Worm (Caenorhabditis elegans) whole organism, young adult: ENCODE data around the gene C17F4.3.
"Not testable (repeated sequence)": the region's sequence is repeated elsewhere in the genome, so short reads cannot be mapped to it uniquely, and the experiment has no call there.

Experiments used
- F39B2.1 ChIP-seq: fragments of 200-800 bp; sonication (Bioruptor generic); IDR thresholded peaks from 2 replicates; pipeline ENCODE4 v1.3.6; 2022; ENCODE audit warnings: missing genetic modification reagents, missing genetic modification characterization, missing compliant biosample characterization
- F55B11.4 ChIP-seq: sonication (generic microtip); optimal IDR thresholded peaks from 2 replicates; lab custom pipeline; 2016; ENCODE audit warnings: missing compliant biosample characterization, missing genetic modification characterization, borderline replicate concordance; ENCODE audit not compliant: insufficient read depth
- K12H6.12 ChIP-seq: fragments of 200-800 bp; sonication (Bioruptor generic); optimal IDR thresholded peaks from 2 replicates; lab custom pipeline; 2018; ENCODE audit warnings: mild to moderate bottlenecking, missing genetic modification characterization, missing compliant biosample characterization
- Y53F4B.3 ChIP-seq: fragments of 200-800 bp; sonication (Bioruptor generic); IDR thresholded peaks from 2 replicates; pipeline ENCODE4 v1.3.6; 2022; ENCODE audit warnings: missing genetic modification reagents, missing genetic modification characterization, missing compliant biosample characterization
- akir-1 ChIP-seq: fragments of 200-800 bp; sonication (Bioruptor generic); optimal IDR thresholded peaks from 2 replicates; lab custom pipeline; 2018; ENCODE audit warnings: mild to moderate bottlenecking, missing genetic modification characterization, moderate library complexity, missing compliant biosample characterization
- ama-1 ChIP-seq, 3 experiments: fragments of 150-350 bp in 1 of 3; sonication (generic microtip) in 2 of 3; optimal IDR thresholded peaks; 2 replicates each; lab custom pipeline; 2014 to 2018; ENCODE audit warnings: missing biosample characterization in 2 of 3, missing genetic modification characterization in 2 of 3, missing genetic modification reagents in 2 of 3
- aptf-2 ChIP-seq: fragments of 200-800 bp; sonication (Bioruptor generic); conservative IDR thresholded peaks from 2 replicates; pipeline ENCODE4 v1.3.6; 2022; ENCODE audit warnings: missing genetic modification reagents, missing genetic modification characterization, missing compliant biosample characterization
- aptf-3 ChIP-seq: fragments of 200-800 bp; sonication (Bioruptor generic); IDR thresholded peaks from 2 replicates; pipeline ENCODE4 v1.3.6; 2022; ENCODE audit warnings: missing genetic modification characterization, missing compliant biosample characterization
- attf-5 ChIP-seq: fragments of 200-800 bp; sonication (Bioruptor generic); optimal IDR thresholded peaks from 2 replicates; lab custom pipeline; 2018; ENCODE audit warnings: mild to moderate bottlenecking, missing genetic modification characterization, missing compliant biosample characterization
- ccch-3 ChIP-seq: fragments of 200-800 bp; sonication (Bioruptor generic); optimal IDR thresholded peaks from 2 replicates; lab custom pipeline; 2018; ENCODE audit warnings: mild to moderate bottlenecking, missing genetic modification characterization, missing compliant biosample characterization
- ceh-100 ChIP-seq: fragments of 200-800 bp; sonication (Bioruptor generic); IDR thresholded peaks from 2 replicates; pipeline ENCODE4 v1.3.6; 2022; ENCODE audit warnings: missing genetic modification reagents, missing genetic modification characterization, missing compliant biosample characterization
- ceh-91 ChIP-seq: fragments of 200-800 bp; sonication (Bioruptor generic); IDR thresholded peaks from 2 replicates; pipeline ENCODE4 v1.3.6; 2022; ENCODE audit warnings: missing genetic modification reagents, missing genetic modification characterization, missing compliant biosample characterization
- dox-1 ChIP-seq: fragments of 200-800 bp; sonication (Bioruptor generic); IDR thresholded peaks from 2 replicates; pipeline ENCODE4 v1.3.6; 2022; ENCODE audit warnings: missing genetic modification reagents, missing genetic modification characterization, missing compliant biosample characterization
- dpff-1 ChIP-seq: sonication (generic microtip); optimal IDR thresholded peaks from 2 replicates; lab custom pipeline; 2017; ENCODE audit warnings: mild to moderate bottlenecking, missing genetic modification characterization, missing compliant biosample characterization
- dpl-1 ChIP-seq: fragments of 150-350 bp; optimal IDR thresholded peaks from 2 replicates; lab custom pipeline; 2014; ENCODE audit warnings: missing biosample characterization, missing genetic modification reagents, missing genetic modification characterization
- egl-18 ChIP-seq: fragments of 200-800 bp; sonication (Bioruptor generic); IDR thresholded peaks from 2 replicates; pipeline ENCODE4 v1.3.6; 2022; ENCODE audit warnings: missing genetic modification reagents, missing genetic modification characterization, missing compliant biosample characterization
- egrh-3 ChIP-seq: fragments of 200-800 bp; sonication (Bioruptor generic); IDR thresholded peaks from 2 replicates; pipeline ENCODE4 v1.3.6; 2022; ENCODE audit warnings: missing genetic modification reagents, missing genetic modification characterization, missing compliant biosample characterization
- him-1 ChIP-seq: sonication (generic microtip); optimal IDR thresholded peaks from 2 replicates; lab custom pipeline; 2016; ENCODE audit warnings: missing genotype, missing genetic modification reagents, missing genetic modification characterization, missing compliant biosample characterization
- hlh-26 ChIP-seq: fragments of 200-800 bp; sonication (Bioruptor generic); conservative IDR thresholded peaks from 2 replicates; pipeline ENCODE4 v1.3.6; 2022; ENCODE audit warnings: missing genetic modification reagents, missing genetic modification characterization, missing compliant biosample characterization
- hrde-1 ChIP-seq: sonication (generic microtip); optimal IDR thresholded peaks from 2 replicates; lab custom pipeline; 2016; ENCODE audit warnings: missing genetic modification characterization, mild to moderate bottlenecking, missing compliant biosample characterization, moderate library complexity, missing genotype, missing genetic modification reagents, borderline replicate concordance
- let-526 ChIP-seq: fragments of 200-800 bp; sonication (Bioruptor generic); IDR thresholded peaks from 2 replicates; pipeline ENCODE4 v1.3.6; 2022; ENCODE audit warnings: missing genetic modification reagents, missing genetic modification characterization, missing compliant biosample characterization
- let-607 ChIP-seq, 2 experiments: fragments of 200-800 bp in 1 of 2; sonication (Bioruptor generic) in 1 of 2; sonication (generic microtip) in 1 of 2; optimal IDR thresholded peaks; 2 replicates each; lab custom pipeline; 2016 to 2018; ENCODE audit warnings: mild to moderate bottlenecking in 2 of 2, missing compliant biosample characterization in 2 of 2, missing genetic modification characterization in 2 of 2, moderate library complexity in 2 of 2, missing genotype in 1 of 2
- lin-26 ChIP-seq: fragments of 200-800 bp; sonication (Bioruptor generic); IDR thresholded peaks from 2 replicates; pipeline ENCODE4 v1.3.6; 2022; ENCODE audit warnings: missing genetic modification reagents, missing genetic modification characterization, missing compliant biosample characterization
- madf-10 ChIP-seq: sonication (generic microtip); optimal IDR thresholded peaks from 2 replicates; lab custom pipeline; 2016; ENCODE audit warnings: mild to moderate bottlenecking, missing genetic modification characterization, missing compliant biosample characterization
- madf-3 ChIP-seq: fragments of 200-800 bp; sonication (Bioruptor generic); IDR thresholded peaks from 2 replicates; pipeline ENCODE4 v1.3.6; 2022; ENCODE audit warnings: missing genetic modification reagents, missing genetic modification characterization, missing compliant biosample characterization
- madf-6 ChIP-seq: fragments of 200-800 bp; sonication (Bioruptor generic); IDR thresholded peaks from 2 replicates; pipeline ENCODE4 v1.3.6; 2022; ENCODE audit warnings: missing genetic modification reagents, missing genetic modification characterization, missing compliant biosample characterization
- mel-28 ChIP-seq: sonication (generic microtip); optimal IDR thresholded peaks from 2 replicates; lab custom pipeline; 2016; ENCODE audit warnings: borderline replicate concordance, mild to moderate bottlenecking, missing genetic modification characterization, missing compliant biosample characterization
- mes-4 ChIP-seq: sonication (generic microtip); optimal IDR thresholded peaks from 2 replicates; lab custom pipeline; 2016; ENCODE audit warnings: missing genotype, missing genetic modification characterization, missing compliant biosample characterization
- mxl-1 ChIP-seq: sonication (generic microtip); optimal IDR thresholded peaks from 2 replicates; lab custom pipeline; 2016; ENCODE audit warnings: missing genetic modification characterization, missing compliant biosample characterization
- nfyb-1 ChIP-seq: fragments of 200-800 bp; sonication (Bioruptor generic); IDR thresholded peaks from 2 replicates; pipeline ENCODE4 v1.3.6; 2022; ENCODE audit warnings: missing genetic modification reagents, missing genetic modification characterization, missing compliant biosample characterization
- nhr-120 ChIP-seq: fragments of 200-800 bp; sonication (Bioruptor generic); IDR thresholded peaks from 2 replicates; pipeline ENCODE4 v1.3.6; 2022; ENCODE audit warnings: missing genetic modification characterization, missing compliant biosample characterization
- rcor-1 ChIP-seq: fragments of 200-800 bp; sonication (Bioruptor generic); IDR thresholded peaks from 2 replicates; pipeline ENCODE4 v1.3.6; 2022; ENCODE audit warnings: missing genetic modification reagents, missing genetic modification characterization, missing compliant biosample characterization
- rec-8 ChIP-seq, 2 experiments: sonication (generic microtip); optimal IDR thresholded peaks; 2 replicates each; lab custom pipeline; 2016; ENCODE audit warnings: mild to moderate bottlenecking in 2 of 2, missing genetic modification characterization in 2 of 2, missing genetic modification reagents in 2 of 2, missing genotype in 2 of 2, missing biosample characterization in 1 of 2, missing compliant biosample characterization in 1 of 2, moderate library complexity in 1 of 2
- repo-1 ChIP-seq: sonication (generic microtip); optimal IDR thresholded peaks from 2 replicates; lab custom pipeline; 2017; ENCODE audit warnings: mild to moderate bottlenecking, missing genetic modification characterization, missing compliant biosample characterization
- sea-2 ChIP-seq: fragments of 200-800 bp; sonication (Bioruptor generic); IDR thresholded peaks from 2 replicates; pipeline ENCODE4 v1.3.6; 2022; ENCODE audit warnings: missing genetic modification characterization, missing compliant biosample characterization
- snpc-1.1 ChIP-seq: sonication (generic microtip); optimal IDR thresholded peaks from 2 replicates; lab custom pipeline; 2017; ENCODE audit warnings: missing genetic modification characterization, mild to moderate bottlenecking, missing compliant biosample characterization, antibody characterized with exemption, moderate library complexity, missing genotype, missing genetic modification reagents; ENCODE audit not compliant: insufficient read depth
- zfh-2 ChIP-seq: fragments of 200-800 bp; sonication (Bioruptor generic); conservative IDR thresholded peaks from 2 replicates; pipeline ENCODE4 v1.3.6; 2022; ENCODE audit warnings: missing genetic modification reagents, missing genetic modification characterization, missing compliant biosample characterization
- zim-3 ChIP-seq: sonication (generic microtip); optimal IDR thresholded peaks from 2 replicates; lab custom pipeline; 2017; ENCODE audit warnings: mild to moderate bottlenecking, missing genetic modification characterization, moderate library complexity, missing compliant biosample characterization
- ztf-6 ChIP-seq: fragments of 200-800 bp; sonication (Bioruptor generic); IDR thresholded peaks from 2 replicates; pipeline ENCODE4 v1.3.6; 2022; ENCODE audit warnings: missing genetic modification reagents, missing genetic modification characterization, missing compliant biosample characterization

The C17F4.3 gene

DNA sequence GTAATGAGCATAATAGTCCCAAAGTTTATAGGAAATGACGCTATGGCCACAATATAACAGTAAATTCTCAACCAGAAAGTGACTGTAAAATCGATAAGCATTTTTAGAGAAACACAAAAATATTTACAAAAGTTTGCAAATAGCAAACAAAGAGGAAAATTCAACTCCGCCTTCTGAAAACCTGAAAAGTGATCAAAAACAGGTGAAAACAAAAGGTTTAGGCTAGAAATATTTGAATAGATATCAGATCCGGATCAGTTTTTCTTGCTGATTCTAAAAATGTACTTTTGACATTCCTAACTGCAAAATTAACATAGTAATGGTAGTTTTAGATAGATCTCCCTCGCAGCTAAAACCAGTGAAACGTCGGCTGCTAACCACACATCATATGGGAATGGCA lies 41.3 kb upstream of the C17F4.3 start, which contains the start of gene sri-51:
Gene sri-51 (minus strand): TSS at position 101 of the 400 bp plus-strand sequence.
- TF ChIP-seq mes-4 (tag; lab: Kevin White, UChicago) (no peak), mel-28 (tag; lab: Kevin White, UChicago) (no peak), nfyb-1 (GFP tag; lab: Robert Waterston, UW) (no peak), him-1 (no peak), attf-5 (GFP tag; lab: Kevin White, UChicago) (no peak), nhr-120 (GFP tag; lab: Robert Waterston, UW) (no peak), madf-3 (no peak), egrh-3 (GFP tag; lab: Robert Waterston, UW) (no peak), ccch-3 (no peak), mxl-1 (no peak), let-526 (GFP tag; lab: Robert Waterston, UW) (no peak)

DNA sequence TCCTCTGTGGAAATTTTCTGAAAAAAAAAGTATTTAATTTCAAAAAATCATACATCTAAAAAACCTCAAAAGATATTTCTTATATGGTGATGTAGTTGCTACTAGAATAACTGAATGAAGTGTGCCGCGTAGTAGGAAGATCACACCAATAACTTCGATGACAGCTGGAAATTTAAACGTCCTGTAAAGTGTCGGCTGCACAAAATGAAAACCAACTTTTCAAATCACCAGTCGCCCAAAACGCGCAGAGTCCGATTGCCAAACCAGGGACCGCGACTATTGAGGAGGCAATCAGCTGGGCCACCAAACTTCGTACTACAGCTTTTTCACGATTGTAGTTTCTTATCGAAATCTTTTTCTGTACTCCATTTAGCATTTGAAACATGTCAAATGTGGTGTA lies 39.1 kb upstream of the C17F4.3 start, which contains the start of gene sri-48:
Gene sri-48 (minus strand): TSS at position 101 of the 400 bp plus-strand sequence.
- TF ChIP-seq zim-3 (tag; lab: Kevin White, UChicago); madf-10 (tag; lab: Kevin White, UChicago); rec-8 (tag; optimal IDR thresholded peaks at IDR 0.05; lab: Kevin White, UChicago): not testable (repeated sequence)

DNA sequence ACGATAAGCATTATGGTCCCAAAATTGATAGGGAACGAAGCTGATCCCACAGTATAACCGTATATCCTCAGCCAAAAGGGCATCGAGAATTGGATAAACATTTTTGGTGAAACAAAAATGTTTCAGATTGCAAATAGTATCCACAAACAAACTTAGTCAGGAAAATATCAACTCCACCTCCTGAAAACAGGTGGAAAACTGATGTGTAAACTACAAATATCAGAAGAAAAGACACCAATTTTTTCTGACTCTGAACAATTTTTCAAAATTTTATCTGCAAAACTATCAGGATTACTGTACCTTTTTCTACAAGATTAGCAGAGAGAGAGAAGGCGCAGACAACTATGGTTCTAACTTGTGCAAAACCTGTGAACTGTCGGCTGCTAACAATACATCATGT lies 37.8 kb upstream of the C17F4.3 start, which contains the start of gene sri-53:
Gene sri-53 (minus strand): TSS at position 101 of the 400 bp plus-strand sequence.
- TF ChIP-seq mxl-1 (no peak), snpc-1.1 (tag; lab: Kevin White, UChicago) (no peak), sea-2 (no peak), madf-6 (GFP tag; lab: Robert Waterston, UW) (no peak), rcor-1 (GFP tag; lab: Robert Waterston, UW) (no peak), dpl-1 (GFP tag; lab: Kevin White, UChicago) (no peak), hrde-1 (tag; lab: Kevin White, UChicago) (no peak), akir-1 (GFP tag; lab: Kevin White, UChicago) (no peak), egl-18 (no peak), F39B2.1 (GFP tag; lab: Robert Waterston, UW) (no peak), hlh-26 (GFP tag; lab: Robert Waterston, UW) (no peak), aptf-3 (GFP tag; lab: Robert Waterston, UW) (no peak), ztf-6 (no peak), dox-1 (GFP tag; lab: Robert Waterston, UW) (no peak), let-607 (tag; optimal IDR thresholded peaks at IDR 0.05; lab: Kevin White, UChicago) (no peak), ama-1 (optimal IDR thresholded peaks at IDR 0.05; lab: Kevin White, UChicago) (no peak), ama-1 (GFP tag; optimal IDR thresholded peaks at IDR 0.05; lab: Kevin White, UChicago) (no peak), aptf-2 (GFP tag; lab: Robert Waterston, UW) (no peak), rec-8 (tag; optimal IDR thresholded peaks at IDR 0.05; lab: Kevin White, UChicago) (no peak)
- TF ChIP-seq, all 124 proteins: peak for 0

DNA sequence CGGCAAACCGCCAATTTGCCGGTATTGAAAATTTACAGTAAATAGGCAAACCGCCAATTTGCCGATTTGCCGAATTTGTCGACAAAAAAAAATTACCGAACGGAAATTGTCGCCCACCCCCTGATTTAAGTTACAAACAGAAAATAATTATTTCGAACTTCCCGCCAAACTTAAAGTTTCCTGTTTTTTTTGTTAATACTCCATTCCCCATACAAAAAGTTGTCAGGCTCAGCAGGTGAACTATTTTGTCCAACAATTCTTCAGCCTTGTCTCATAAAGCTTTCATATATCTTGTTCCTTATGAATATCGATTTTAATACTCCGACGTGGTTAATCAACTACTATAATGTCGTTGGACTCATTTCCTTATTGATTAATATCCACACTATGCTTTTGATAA lies 36.9 kb upstream of the C17F4.3 start, which contains the start of gene sri-50:
Gene sri-50 (plus strand): TSS at position 301 of the 400 bp plus-strand sequence.
- no peak for TF ChIP-seq ceh-91 (GFP tag; lab: Robert Waterston, UW)
- TF ChIP-seq zfh-2: no peak
- TF ChIP-seq ceh-100 (GFP tag; lab: Robert Waterston, UW): no peak
- TF ChIP-seq K12H6.12: no peak
- no peak for TF ChIP-seq lin-26 (GFP tag; lab: Robert Waterston, UW)
- no peak for TF ChIP-seq repo-1 (tag; lab: Kevin White, UChicago)
- no peak for TF ChIP-seq attf-5 (GFP tag; lab: Kevin White, UChicago)
- no peak for TF ChIP-seq F55B11.4 (tag; lab: Kevin White, UChicago)
- TF ChIP-seq Y53F4B.3 (GFP tag; lab: Robert Waterston, UW): no peak
- no peak for TF ChIP-seq dpff-1 (tag; lab: Kevin White, UChicago)
- TF ChIP-seq, all 124 proteins: peak for 0
